Worm (Caenorhabditis elegans) whole organism, midembryonic: Measurements from ENCODE around the gene rla-2.

Experiments used
- T22C8.4 ChIP-seq: fragments of 200-800 bp; sonication (Bioruptor generic); IDR thresholded peaks from 2 replicates; pipeline ENCODE4 v1.3.6; 2022; ENCODE audit warnings: missing genetic modification characterization, missing compliant biosample characterization
- cog-1 ChIP-seq: sonication (generic microtip); optimal IDR thresholded peaks from 2 replicates; lab custom pipeline; 2016; ENCODE audit warnings: missing genetic modification characterization, missing compliant biosample characterization
- flt-1 ChIP-seq: fragments of 200-800 bp; sonication (Bioruptor generic); IDR thresholded peaks from 2 replicates; pipeline ENCODE4 v1.3.6; 2022; ENCODE audit warnings: missing genetic modification characterization, missing compliant biosample characterization
- klf-2 ChIP-seq: fragments of 200-800 bp; sonication (Bioruptor generic); conservative IDR thresholded peaks from 2 replicates; pipeline ENCODE4 v1.3.6; 2022; ENCODE audit warnings: missing genetic modification reagents, missing genetic modification characterization, missing compliant biosample characterization
- med-1 ChIP-seq: sonication (generic microtip); optimal IDR thresholded peaks from 2 replicates; lab custom pipeline; 2017; ENCODE audit warnings: missing genetic modification characterization, mild to moderate bottlenecking, missing compliant biosample characterization, antibody characterized with exemption, missing genetic modification reagents; ENCODE audit not compliant: insufficient read depth
- ref-1 ChIP-seq: fragments of 200-800 bp; sonication (Bioruptor generic); conservative IDR thresholded peaks from 2 replicates; pipeline ENCODE4 v1.3.6; 2022; ENCODE audit warnings: missing genetic modification reagents, missing genetic modification characterization, missing compliant biosample characterization
- tab-1 ChIP-seq: fragments of 200-800 bp; sonication (Bioruptor generic); IDR thresholded peaks from 2 replicates; pipeline ENCODE4 v1.3.6; 2022; ENCODE audit warnings: missing genetic modification characterization, missing compliant biosample characterization
- ztf-23 ChIP-seq: fragments of 200-800 bp; sonication (Bioruptor generic); IDR thresholded peaks from 2 replicates; pipeline ENCODE4 v1.3.6; 2022; ENCODE audit warnings: missing genetic modification reagents, missing genetic modification characterization, missing compliant biosample characterization
- ztf-29 ChIP-seq: fragments of 200-800 bp; sonication (Bioruptor generic); IDR thresholded peaks from 2 replicates; pipeline ENCODE4 v1.3.6; 2022; ENCODE audit warnings: missing genetic modification reagents, missing genetic modification characterization, missing compliant biosample characterization

Gene rla-2

ce11 chrIV:13380506-13380905 lies 10.4 kb upstream of the rla-2 start:
- no peak for TF ChIP-seq med-1
- no peak for TF ChIP-seq cog-1 (tag; lab: Kevin White, UChicago)
- TF ChIP-seq tab-1, result no peak
- TF ChIP-seq ztf-29 (GFP tag; lab: Robert Waterston, UW), result no peak
- no peak for TF ChIP-seq T22C8.4
- TF ChIP-seq ref-1 (GFP tag; lab: Robert Waterston, UW), result no peak
- TF ChIP-seq klf-2 (GFP tag; lab: Robert Waterston, UW), result no peak
- TF ChIP-seq flt-1, result no peak
- no peak for TF ChIP-seq ztf-23 (GFP tag; lab: Robert Waterston, UW)

DNA sequence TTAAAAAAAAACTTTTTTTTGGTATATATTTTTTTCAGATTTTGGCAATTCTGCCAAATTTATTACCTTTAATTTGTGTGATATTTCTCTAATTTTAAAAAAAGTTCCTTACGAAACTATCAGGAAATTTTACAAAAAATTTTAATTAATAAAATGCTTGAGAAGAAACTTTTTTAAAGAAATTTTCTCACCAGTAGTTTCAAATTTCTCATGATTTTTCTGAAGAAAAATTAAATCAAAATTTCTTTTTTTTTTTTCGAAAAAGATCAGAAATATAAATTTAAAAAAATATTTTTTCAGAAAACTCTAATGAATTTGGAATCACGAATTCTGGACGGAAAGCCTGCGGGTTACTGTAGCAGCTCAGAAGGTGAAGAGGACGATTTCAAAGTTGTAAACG lies 7.6 kb upstream of the rla-2 start, which contains the start of gene mau-8:
TSS of gene mau-8 (plus strand) at position 301 of the 400 bp plus-strand sequence.
- no peak for TF ChIP-seq tab-1
- no peak for TF ChIP-seq T22C8.4
- no peak for TF ChIP-seq ztf-29 (GFP tag; lab: Robert Waterston, UW)
- TF ChIP-seq med-1, result no peak
- no peak for TF ChIP-seq cog-1 (tag; lab: Kevin White, UChicago)
- no peak for TF ChIP-seq ref-1 (GFP tag; lab: Robert Waterston, UW)

DNA sequence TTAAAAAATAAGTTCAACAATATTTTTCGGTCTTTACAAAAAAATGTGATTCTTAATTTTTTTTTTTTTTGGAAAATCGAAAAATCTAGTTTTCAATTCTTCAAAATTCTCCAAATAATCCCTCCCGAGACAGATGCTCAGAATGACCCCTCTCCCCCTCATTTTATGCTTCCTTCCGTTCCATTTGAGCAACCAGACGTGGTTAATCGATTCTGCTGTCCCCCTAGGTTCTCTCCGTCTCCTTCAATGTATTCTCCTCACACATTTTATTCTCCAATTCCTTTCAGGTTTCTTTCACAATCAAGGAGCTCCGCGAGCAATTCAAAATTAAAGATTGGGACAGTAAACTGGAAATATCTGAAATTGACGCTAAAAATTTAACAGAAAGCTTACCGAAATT lies 4.8 kb upstream of the rla-2 start:
- TF ChIP-seq ztf-29 (GFP tag; lab: Robert Waterston, UW), result no peak
- peak; percentile 55 for TF ChIP-seq T22C8.4

DNA sequence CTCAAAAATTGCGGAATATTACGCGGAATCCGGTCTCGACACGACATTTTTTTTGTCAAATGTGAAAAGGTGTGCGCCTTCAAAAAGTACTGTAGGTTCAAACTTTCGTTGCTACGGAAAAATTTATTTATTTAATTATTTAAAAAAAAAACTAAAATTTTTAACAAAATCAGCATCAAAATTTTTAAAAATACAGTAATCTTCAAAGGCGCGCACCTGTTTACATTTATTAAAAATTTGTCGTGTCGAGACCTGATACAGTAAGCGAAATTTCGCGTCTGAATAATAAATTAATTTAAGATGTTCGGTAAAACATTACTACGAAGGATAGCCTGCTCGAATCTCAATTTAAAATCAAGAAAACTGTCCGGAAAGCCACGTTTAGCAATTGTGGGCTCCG lies 1.6 kb upstream of the rla-2 start, which contains the start of gene Y62E10A.6:
TSS of gene Y62E10A.6 (plus strand) at position 301 of the 400 bp plus-strand sequence.
- TF ChIP-seq ztf-23 (GFP tag; lab: Robert Waterston, UW), result no peak
- TF ChIP-seq cog-1 (tag; lab: Kevin White, UChicago), result no peak
- no peak for TF ChIP-seq flt-1
- no peak for TF ChIP-seq tab-1
- TF ChIP-seq T22C8.4, result no peak

DNA sequence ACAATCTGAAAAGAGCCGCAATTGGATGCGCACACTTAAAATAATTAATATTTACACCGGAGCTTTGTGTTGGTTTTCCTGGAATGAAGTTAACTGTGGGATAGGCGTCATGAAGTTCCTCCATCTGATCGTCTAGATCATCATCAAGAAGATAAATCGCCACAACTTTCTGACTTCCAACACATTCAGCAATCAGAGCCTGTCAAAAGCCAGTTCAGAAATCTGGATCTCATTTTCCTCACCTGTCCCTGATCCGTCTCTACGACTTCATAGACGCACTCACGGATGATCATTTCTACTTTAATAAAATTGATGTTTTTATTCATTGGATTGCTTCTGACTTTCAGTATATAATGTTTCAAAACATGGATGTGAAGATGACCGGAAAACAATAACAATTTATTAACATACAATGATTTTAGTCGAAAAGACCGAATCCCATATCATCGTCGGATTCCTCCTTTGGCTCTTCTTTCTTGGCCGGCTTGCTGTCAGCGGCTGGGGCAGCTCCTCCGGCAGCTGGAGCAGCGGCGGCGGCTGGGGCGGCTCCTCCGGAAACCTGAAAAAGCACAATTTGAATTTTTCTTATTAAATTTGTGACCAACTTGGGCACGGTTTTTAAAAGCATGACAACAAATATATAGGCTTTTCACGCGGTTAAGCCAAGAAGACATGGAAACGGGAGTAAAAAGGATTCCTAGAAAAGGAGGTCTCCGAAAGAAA lies 804 bp downstream of the rla-2 start, which contains the start of gene agt-1:
TSS of gene agt-1 (minus strand) at position 293 of the 723 bp plus-strand sequence.
- TF ChIP-seq cog-1 (tag; lab: Kevin White, UChicago) (no peak), tab-1 (no peak), ztf-29 (GFP tag; lab: Robert Waterston, UW) (no peak), med-1 (no peak), klf-2 (GFP tag; lab: Robert Waterston, UW) (no peak), T22C8.4 (no peak), ztf-23 (GFP tag; lab: Robert Waterston, UW) (no peak), flt-1 (no peak), ref-1 (GFP tag; lab: Robert Waterston, UW) (no peak)

- TF ChIP-seq T22C8.4, result no peak
- no peak for TF ChIP-seq med-1
- TF ChIP-seq cog-1 (tag; lab: Kevin White, UChicago), result no peak
- TF ChIP-seq ztf-23 (GFP tag; lab: Robert Waterston, UW), result no peak
- no peak for TF ChIP-seq klf-2 (GFP tag; lab: Robert Waterston, UW)
- TF ChIP-seq ztf-29 (GFP tag; lab: Robert Waterston, UW), result no peak
- no peak for TF ChIP-seq ref-1 (GFP tag; lab: Robert Waterston, UW)
- no peak for TF ChIP-seq tab-1
- TF ChIP-seq flt-1, result no peak
Measured at ce11 chrIV:13364869-13365268, 5.2 kb downstream of the rla-2 start, which contains the start of gene srsx-25. srsx-25 (plus strand) TSS chrIV:13365169.

- TF ChIP-seq ztf-23 (GFP tag; lab: Robert Waterston, UW) (no peak), ztf-29 (GFP tag; lab: Robert Waterston, UW) (no peak), klf-2 (GFP tag; lab: Robert Waterston, UW) (no peak), med-1 (no peak), T22C8.4 (no peak)
Measured at ce11 chrIV:13360144-13360543, 9.9 kb downstream of the rla-2 start, which contains the start of gene Y62E10A.3. Y62E10A.3 (minus strand) TSS chrIV:13360244.

DNA sequence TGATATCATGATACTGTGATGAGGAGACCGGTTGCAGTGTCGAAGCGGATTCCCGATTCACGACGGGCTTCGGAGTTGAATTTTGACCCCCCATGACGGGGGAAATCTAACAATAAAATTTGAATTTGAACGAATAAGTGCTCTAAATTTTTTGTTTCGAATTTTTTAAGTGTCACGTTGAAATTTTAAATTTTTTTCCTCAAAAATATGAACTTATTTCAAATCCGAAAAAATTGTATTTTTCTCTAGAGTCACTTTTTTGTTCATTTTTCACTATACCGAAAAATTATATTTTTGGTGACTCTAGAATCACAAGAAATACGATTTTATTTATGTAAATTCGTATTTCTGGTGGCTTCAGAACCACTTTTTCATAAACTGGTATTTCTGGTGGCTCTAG lies 11.6 kb downstream of the rla-2 start, which contains the start of gene W02A2.8:
TSS of gene W02A2.8 (minus strand) at position 101 of the 400 bp plus-strand sequence.
- TF ChIP-seq T22C8.4 (no peak), tab-1 (no peak), flt-1 (no peak), ztf-29 (GFP tag; lab: Robert Waterston, UW) (no peak), ref-1 (GFP tag; lab: Robert Waterston, UW) (no peak), ztf-23 (GFP tag; lab: Robert Waterston, UW) (no peak), cog-1 (tag; lab: Kevin White, UChicago) (no peak), klf-2 (GFP tag; lab: Robert Waterston, UW) (no peak), med-1 (no peak)

ce11 chrIV:13356005-13356404 lies 14.1 kb downstream of the rla-2 start:
- TF ChIP-seq T22C8.4 (no peak), med-1 (no peak), cog-1 (tag; lab: Kevin White, UChicago) (no peak), flt-1 (no peak), tab-1 (no peak), klf-2 (GFP tag; lab: Robert Waterston, UW) (no peak)

DNA sequence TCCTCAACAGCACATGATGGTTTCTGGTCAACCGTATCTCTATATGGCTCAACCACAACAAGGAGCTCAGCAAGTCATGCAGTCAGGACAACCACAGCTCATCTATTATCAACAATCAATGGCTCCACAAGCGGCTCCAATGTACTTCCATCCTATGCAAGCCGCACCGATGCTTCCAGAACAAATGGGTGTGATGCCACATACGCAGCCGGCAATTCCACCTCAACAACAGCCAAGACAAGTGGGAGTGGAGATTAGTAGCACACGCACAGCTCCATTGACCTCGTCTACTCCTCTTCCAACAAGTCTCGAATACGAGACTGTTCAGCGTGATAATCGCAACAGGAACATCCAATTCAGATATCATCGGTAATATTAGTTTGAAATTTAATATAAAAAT lies 16.0 kb downstream of the rla-2 start:
- no peak for TF ChIP-seq klf-2 (GFP tag; lab: Robert Waterston, UW)
- TF ChIP-seq flt-1, result no peak
- TF ChIP-seq ref-1 (GFP tag; lab: Robert Waterston, UW), result no peak
- TF ChIP-seq tab-1, result no peak
- no peak for TF ChIP-seq ztf-23 (GFP tag; lab: Robert Waterston, UW)
- no peak for TF ChIP-seq med-1
- TF ChIP-seq cog-1 (tag; lab: Kevin White, UChicago), result no peak
- no peak for TF ChIP-seq T22C8.4
- no peak for TF ChIP-seq ztf-29 (GFP tag; lab: Robert Waterston, UW)
